Fruit fly (Drosophila melanogaster) whole organism: Measurements from ENCODE around the gene CG7692.

Experiments
- CG8478 ChIP-seq: fragments of >200 bp; optimal IDR thresholded peaks from 2 replicates; lab custom pipeline; 2018; ENCODE audit warnings: inconsistent platforms
- EcR ChIP-seq, 2 experiments: fragments of >200 bp; optimal IDR thresholded peaks; 2 replicates each; lab custom pipeline; 2017; ENCODE audit warnings: missing biosample characterization in 2 of 2, missing genetic modification characterization in 2 of 2, missing genetic modification reagents in 2 of 2
- pan ChIP-seq: fragments of >200 bp; optimal IDR thresholded peaks from 2 replicates; lab custom pipeline; 2017
- psq ChIP-seq: fragments of >200 bp; optimal IDR thresholded peaks from 2 replicates; lab custom pipeline; 2017
- usp ChIP-seq: fragments of >200 bp; optimal IDR thresholded peaks from 2 replicates; lab custom pipeline; 2017; ENCODE audit warnings: missing biosample characterization, missing genetic modification characterization, mixed read lengths

DNA sequence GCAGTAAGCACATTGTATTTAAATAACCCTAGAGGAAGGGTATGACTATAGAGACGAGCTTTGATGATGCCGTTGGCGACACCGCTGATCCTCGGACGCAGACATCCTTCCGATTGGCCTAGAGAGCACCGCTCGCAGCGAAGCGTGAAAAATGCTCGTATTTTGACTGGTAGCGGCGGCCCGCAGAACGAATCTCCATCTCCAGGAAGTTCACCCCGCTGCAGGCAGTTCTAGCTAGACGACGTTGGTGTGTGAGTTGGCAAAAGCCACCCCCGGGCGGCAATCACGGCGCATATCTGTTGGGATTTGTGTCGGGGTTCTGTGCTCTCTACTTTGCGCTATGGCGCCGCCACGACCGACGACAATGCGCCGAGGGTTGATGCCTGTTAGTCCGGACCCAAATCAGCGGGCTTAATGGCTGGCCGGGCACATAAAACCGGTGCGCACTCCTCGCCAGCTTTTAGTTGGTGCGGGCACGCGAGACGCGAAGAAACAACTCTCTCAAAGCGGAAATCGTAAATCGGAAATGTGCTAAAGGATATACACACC, 7.7 kb downstream of the CG7692 start, which contains the start of gene tap:
- TF ChIP-seq psq (lab: Kevin White, UChicago) (no peak), EcR (GFP tag; optimal IDR thresholded peaks at IDR 0.05; lab: Kevin White, UChicago) (no peak), usp (GFP tag; lab: Kevin White, UChicago) (no peak), CG8478 (no peak), pan (no peak)
